Worm (Caenorhabditis elegans) whole organism, L3 larva: ENCODE results near the gene K06A9.1.

Experiments
- R02D3.7 ChIP-seq: fragments of 150-350 bp; optimal IDR thresholded peaks from 2 replicates; lab custom pipeline; 2014; ENCODE audit warnings: missing biosample characterization, missing genetic modification characterization
- ama-1 ChIP-seq: fragments of 150-350 bp; optimal IDR thresholded peaks from 2 replicates; lab custom pipeline; 2018
- fos-1 ChIP-seq: fragments of 150-350 bp; optimal IDR thresholded peaks from 2 replicates; lab custom pipeline; 2014; ENCODE audit warnings: missing biosample characterization, missing genetic modification characterization
- lin-39 ChIP-seq: fragments of 150-350 bp; optimal IDR thresholded peaks from 2 replicates; lab custom pipeline; 2018; ENCODE audit warnings: missing biosample characterization, missing genetic modification reagents, missing genetic modification characterization
- mml-1 ChIP-seq: fragments of 150-350 bp; sonication (generic microtip); optimal IDR thresholded peaks from 3 replicates; lab custom pipeline; 2014; ENCODE audit warnings: missing biosample characterization, missing genetic modification characterization
- nhr-23 ChIP-seq: fragments of 150-350 bp; optimal IDR thresholded peaks from 2 replicates; lab custom pipeline; 2014; ENCODE audit warnings: missing biosample characterization, missing genetic modification reagents, missing genetic modification characterization
- nhr-25 ChIP-seq: sonication (generic microtip); optimal IDR thresholded peaks from 2 replicates; lab custom pipeline; 2017; ENCODE audit warnings: missing biosample characterization, missing genetic modification characterization
- nhr-77 ChIP-seq: fragments of 150-350 bp; optimal IDR thresholded peaks from 2 replicates; lab custom pipeline; 2014; ENCODE audit warnings: missing biosample characterization, missing genetic modification characterization
- pqm-1 ChIP-seq: fragments of 150-350 bp; optimal IDR thresholded peaks from 2 replicates; lab custom pipeline; 2017; ENCODE audit warnings: missing biosample characterization, missing genetic modification characterization, inconsistent platforms
- skn-1 ChIP-seq: fragments of 150-350 bp; optimal IDR thresholded peaks from 2 replicates; lab custom pipeline; 2014; ENCODE audit warnings: missing biosample characterization, missing genetic modification characterization
- snpc-4 ChIP-seq: fragments of 150-350 bp; optimal IDR thresholded peaks from 2 replicates; lab custom pipeline; 2014; ENCODE audit warnings: missing biosample characterization, missing genetic modification characterization
- ztf-11 ChIP-seq: fragments of 150-350 bp; optimal IDR thresholded peaks from 2 replicates; lab custom pipeline; 2014; ENCODE audit warnings: missing biosample characterization, missing genetic modification characterization

DNA sequence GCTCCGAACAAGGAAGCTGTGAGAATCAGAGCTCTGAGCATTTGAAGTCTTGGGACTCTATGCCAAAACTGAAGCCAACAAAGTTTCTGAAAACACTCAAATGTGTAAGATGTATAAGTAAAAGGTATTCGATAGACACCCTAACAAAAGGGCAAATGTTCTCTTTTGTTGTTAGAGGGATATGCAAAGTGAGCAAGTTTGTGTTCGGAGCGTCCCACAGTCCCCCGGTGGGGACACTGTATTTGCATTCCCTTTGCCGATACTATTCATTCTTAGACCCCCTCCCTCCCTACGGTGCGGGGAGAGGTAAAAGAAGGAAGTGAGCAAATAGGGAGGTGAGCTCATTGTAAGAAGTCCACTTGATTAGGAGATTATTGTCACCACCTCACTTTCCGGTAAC, 49.7 kb upstream of the K06A9.1 start, which contains the start of gene F09E10.6:
- TF ChIP-seq mml-1 (tag; lab: Kevin White, UChicago): no peak
- no peak for TF ChIP-seq nhr-77 (tag; lab: Kevin White, UChicago)
- no peak for TF ChIP-seq nhr-23
- TF ChIP-seq skn-1: no peak
- TF ChIP-seq fos-1 (tag; lab: Kevin White, UChicago): no peak
- no peak for TF ChIP-seq R02D3.7 (tag; lab: Kevin White, UChicago)
- TF ChIP-seq pqm-1: no peak
- no peak for TF ChIP-seq ama-1 (lab: Kevin White, UChicago)
- TF ChIP-seq ztf-11 (tag; lab: Kevin White, UChicago): no peak
- no peak for TF ChIP-seq lin-39 (tag; lab: Kevin White, UChicago)
- TF ChIP-seq snpc-4: no peak
- TF ChIP-seq nhr-25 (tag; lab: Kevin White, UChicago): no peak
